Worm (Caenorhabditis elegans) whole organism, L4 larva: ENCODE data around the gene ZK899.1.
A peak's percentile ranks its signal among the peaks of the same experiment; 100 is the strongest.

Source experiments
- T20F7.1 ChIP-seq: fragments of 200-800 bp; sonication (Bioruptor generic); optimal IDR thresholded peaks from 2 replicates; lab custom pipeline; 2018; ENCODE audit warnings: mild to moderate bottlenecking, missing genetic modification characterization, missing compliant biosample characterization
- aha-1 ChIP-seq: fragments of 150-350 bp; peaks from one replicate; lab custom pipeline; 2014; ENCODE audit warnings: missing biosample characterization, missing genetic modification characterization
- ceh-20 ChIP-seq: fragments of 200-800 bp; sonication (Bioruptor generic); IDR thresholded peaks from 2 replicates; pipeline ENCODE4 v1.3.6; 2022; ENCODE audit warnings: missing genetic modification reagents, missing genetic modification characterization, missing compliant biosample characterization
- daf-12 ChIP-seq: fragments of 150-350 bp; optimal IDR thresholded peaks from 2 replicates; lab custom pipeline; 2014; ENCODE audit warnings: missing biosample characterization, missing genetic modification reagents, missing genetic modification characterization
- daf-16 ChIP-seq, 3 experiments: sonication (generic microtip); optimal IDR thresholded peaks; 2 replicates each; lab custom pipeline; 2016 to 2017; ENCODE audit warnings: missing genetic modification characterization in 3 of 3, missing genetic modification reagents in 3 of 3, mild to moderate bottlenecking in 2 of 3, missing compliant biosample characterization in 2 of 3, missing biosample characterization in 1 of 3, moderate library complexity in 1 of 3
- dmd-6 ChIP-seq: fragments of 200-800 bp; sonication (Bioruptor generic); IDR thresholded peaks from 2 replicates; pipeline ENCODE4 v1.3.6; 2022; ENCODE audit warnings: missing genetic modification reagents, missing genetic modification characterization, missing compliant biosample characterization
- dmd-8 ChIP-seq: fragments of 200-800 bp; sonication (Bioruptor generic); IDR thresholded peaks from 2 replicates; pipeline ENCODE4 v1.3.6; 2022; ENCODE audit warnings: missing genetic modification characterization, missing compliant biosample characterization
- dve-1 ChIP-seq: sonication (generic microtip); optimal IDR thresholded peaks from 2 replicates; lab custom pipeline; 2017; ENCODE audit warnings: antibody characterized with exemption, mild to moderate bottlenecking, missing genetic modification characterization, missing compliant biosample characterization; ENCODE audit not compliant: insufficient read depth
- hlh-30 ChIP-seq: sonication (generic microtip); optimal IDR thresholded peaks from 2 replicates; lab custom pipeline; 2017; ENCODE audit warnings: antibody characterized with exemption, mild to moderate bottlenecking, missing genetic modification characterization, missing compliant biosample characterization; ENCODE audit not compliant: insufficient read depth
- jun-1 ChIP-seq: fragments of 150-350 bp; optimal IDR thresholded peaks from 2 replicates; lab custom pipeline; 2014; ENCODE audit warnings: missing biosample characterization, missing genetic modification reagents, missing genetic modification characterization
- lin-38 ChIP-seq: fragments of 200-800 bp; sonication (Bioruptor generic); IDR thresholded peaks from 2 replicates; pipeline ENCODE4 v1.3.6; 2022; ENCODE audit warnings: missing genetic modification reagents, missing genetic modification characterization, missing compliant biosample characterization
- mes-2 ChIP-seq: sonication (generic microtip); optimal IDR thresholded peaks from 2 replicates; lab custom pipeline; 2016; ENCODE audit warnings: missing genotype, mild to moderate bottlenecking, missing genetic modification characterization, missing compliant biosample characterization; ENCODE audit not compliant: poor library complexity, severe bottlenecking
- nhr-102 ChIP-seq: sonication (generic microtip); optimal IDR thresholded peaks from 2 replicates; lab custom pipeline; 2016; ENCODE audit warnings: mild to moderate bottlenecking, missing genetic modification characterization, moderate library complexity, missing compliant biosample characterization
- nhr-11 ChIP-seq: fragments of 150-350 bp; optimal IDR thresholded peaks from 2 replicates; lab custom pipeline; 2014; ENCODE audit warnings: missing biosample characterization, missing genetic modification characterization
- nhr-25 ChIP-seq: sonication (generic microtip); optimal IDR thresholded peaks from 2 replicates; lab custom pipeline; 2017; ENCODE audit warnings: missing genetic modification characterization, mild to moderate bottlenecking, missing compliant biosample characterization, antibody characterized with exemption, moderate library complexity, borderline replicate concordance; ENCODE audit not compliant: insufficient read depth
- nhr-28 ChIP-seq: fragments of 150-350 bp; optimal IDR thresholded peaks from 2 replicates; lab custom pipeline; 2014; ENCODE audit warnings: missing biosample characterization, missing genetic modification characterization
- nhr-48 ChIP-seq: sonication (generic microtip); optimal IDR thresholded peaks from 2 replicates; lab custom pipeline; 2016; ENCODE audit warnings: mild to moderate bottlenecking, missing genetic modification characterization, missing compliant biosample characterization
- nhr-6 ChIP-seq: fragments of 150-350 bp; optimal IDR thresholded peaks from 2 replicates; lab custom pipeline; 2014; ENCODE audit warnings: missing biosample characterization, missing genetic modification characterization
- pha-4 ChIP-seq, 2 experiments: fragments of 150-350 bp in 1 of 2; fragments of 200-800 bp in 1 of 2; sonication (Bioruptor generic) in 1 of 2; IDR thresholded peaks in 1 of 2; optimal IDR thresholded peaks in 1 of 2; 2 replicates each; pipeline versions ENCODE4 v1.3.6 to Lab custom; 2014 to 2022; ENCODE audit warnings: missing genetic modification characterization in 2 of 2, missing genetic modification reagents in 2 of 2, missing biosample characterization in 1 of 2, missing compliant biosample characterization in 1 of 2
- php-3 ChIP-seq: fragments of 200-800 bp; sonication (Bioruptor generic); IDR thresholded peaks from 2 replicates; pipeline ENCODE4 v1.3.6; 2022; ENCODE audit warnings: missing genetic modification reagents, missing genetic modification characterization, missing compliant biosample characterization
- pqm-1 ChIP-seq: sonication (generic microtip); optimal IDR thresholded peaks from 2 replicates; lab custom pipeline; 2017; ENCODE audit warnings: missing biosample characterization, missing genetic modification characterization
- saeg-2 ChIP-seq: fragments of 200-800 bp; sonication (Bioruptor generic); IDR thresholded peaks from 2 replicates; pipeline ENCODE4 v1.3.6; 2022; ENCODE audit warnings: missing genetic modification reagents, missing genetic modification characterization, missing compliant biosample characterization
- sdz-12 ChIP-seq: fragments of 200-800 bp; sonication (Bioruptor generic); optimal IDR thresholded peaks from 2 replicates; lab custom pipeline; 2018; ENCODE audit warnings: mild to moderate bottlenecking, missing genetic modification characterization, missing compliant biosample characterization
- snpc-4 ChIP-seq: fragments of 150-350 bp; optimal IDR thresholded peaks from 2 replicates; lab custom pipeline; 2014; ENCODE audit warnings: missing biosample characterization, missing genetic modification characterization
- spr-1 ChIP-seq: sonication (generic microtip); optimal IDR thresholded peaks from 2 replicates; lab custom pipeline; 2016; ENCODE audit warnings: mild to moderate bottlenecking, missing genetic modification characterization, missing compliant biosample characterization
- unc-130 ChIP-seq: sonication (generic microtip); optimal IDR thresholded peaks from 2 replicates; lab custom pipeline; 2016; ENCODE audit warnings: missing genetic modification reagents, missing genetic modification characterization, missing compliant biosample characterization
- unc-62 ChIP-seq, 3 experiments: fragments of 150-350 bp in 1 of 3; sonication (generic microtip); optimal IDR thresholded peaks in 2 of 3; peaks in 1 of 3; 1 replicate in 1 of 3; 2 replicates in 2 of 3; lab custom pipeline; 2014 to 2017; ENCODE audit warnings: missing biosample characterization in 3 of 3, missing genetic modification characterization in 3 of 3, missing genetic modification reagents in 3 of 3, missing genotype in 1 of 3
- zfp-2 ChIP-seq: sonication (generic microtip); optimal IDR thresholded peaks from 2 replicates; lab custom pipeline; 2016; ENCODE audit warnings: mild to moderate bottlenecking, missing genetic modification characterization, missing compliant biosample characterization
- zfp-3 ChIP-seq: fragments of 200-800 bp; sonication (Bioruptor generic); conservative IDR thresholded peaks from 2 replicates; pipeline ENCODE4 v1.3.6; 2022; ENCODE audit warnings: missing genetic modification reagents, missing genetic modification characterization, missing compliant biosample characterization
- ztf-11 ChIP-seq: fragments of 150-350 bp; optimal IDR thresholded peaks from 2 replicates; lab custom pipeline; 2014; ENCODE audit warnings: missing biosample characterization, missing genetic modification characterization

Gene ZK899.1

ce11 chrX:9443871-9444270 lies 2.6 kb upstream of the ZK899.1 start:
- TF ChIP-seq sdz-12 (GFP tag; lab: Kevin White, UChicago) (no peak), mes-2 (tag; lab: Kevin White, UChicago) (no peak), saeg-2 (GFP tag; lab: Robert Waterston, UW) (no peak), nhr-48 (no peak), snpc-4 (tag; lab: Kevin White, UChicago) (no peak), nhr-102 (tag; lab: Kevin White, UChicago) (no peak), zfp-3 (GFP tag; lab: Robert Waterston, UW) (no peak), T20F7.1 (GFP tag; lab: Kevin White, UChicago) (no peak), aha-1 (tag; lab: Kevin White, UChicago) (no peak), nhr-25 (tag; lab: Kevin White, UChicago) (no peak), ztf-11 (no peak), zfp-2 (tag; lab: Kevin White, UChicago) (no peak)

- no peak for TF ChIP-seq spr-1 (tag; lab: Kevin White, UChicago)
- peak; percentile 38 for TF ChIP-seq aha-1 (tag; lab: Kevin White, UChicago)
- TF ChIP-seq unc-130 (GFP tag; lab: Kevin White, UChicago) = no peak
- no peak for TF ChIP-seq dmd-6 (GFP tag; lab: Robert Waterston, UW)
Measured at ce11 chrX:9449330-9449729, 2.9 kb downstream of the ZK899.1 start, which contains the start of gene ZK899.7. Gene ZK899.7, minus strand, starts transcription at chrX:9449430.

DNA sequence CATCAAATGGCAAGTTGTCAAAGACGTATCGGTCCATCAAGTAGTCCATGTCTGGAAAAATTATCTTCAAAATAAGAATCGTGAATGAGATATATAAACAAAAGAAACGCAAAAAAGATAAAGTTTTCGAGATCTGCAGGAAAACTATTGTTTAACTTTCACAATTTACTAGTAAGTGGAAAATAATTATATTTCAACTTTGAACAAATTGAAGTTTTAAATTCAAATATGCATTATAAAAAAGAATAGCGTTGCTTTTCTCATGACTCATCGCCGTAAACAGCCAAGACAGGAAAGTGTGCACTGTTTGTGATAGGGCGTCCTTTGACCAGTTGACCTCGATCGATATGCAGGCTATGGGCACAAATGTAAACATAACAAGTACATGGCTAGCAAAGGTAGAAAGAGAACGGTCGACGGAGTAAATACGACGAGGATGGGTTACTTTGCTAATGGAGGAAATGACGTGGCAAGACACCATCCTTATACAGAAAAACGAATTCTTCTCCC lies 5.6 kb downstream of the ZK899.1 start, which contains the start of gene ZK899.2:
Gene ZK899.2 (minus strand): TSS at position 51 of the 510 bp plus-strand sequence.
- peak; percentile 24 for TF ChIP-seq dve-1 (tag; lab: Kevin White, UChicago)
- no peak for TF ChIP-seq daf-16 (GFP tag; optimal IDR thresholded peaks at IDR 0.05; lab: Kevin White, UChicago)
- TF ChIP-seq daf-16 (tag; optimal IDR thresholded peaks at IDR 0.05; lab: Kevin White, UChicago) = peak; percentile 88
- TF ChIP-seq nhr-11 (tag; lab: Kevin White, UChicago) = no peak
- TF ChIP-seq pha-4 (GFP tag; IDR thresholded peaks at IDR 0.05; lab: Robert Waterston, UW) = no peak
- TF ChIP-seq pha-4 (tag; optimal IDR thresholded peaks at IDR 0.05; lab: Kevin White, UChicago) = peak; percentile 53
- peak; percentile 52 for TF ChIP-seq nhr-6 (tag; lab: Kevin White, UChicago)
- TF ChIP-seq ceh-20 = no peak

- TF ChIP-seq php-3 (GFP tag; lab: Robert Waterston, UW) (no peak), pqm-1 (tag; lab: Kevin White, UChicago) (peak; percentile 50), spr-1 (tag; lab: Kevin White, UChicago) (no peak), lin-38 (GFP tag; lab: Robert Waterston, UW) (no peak), nhr-6 (tag; lab: Kevin White, UChicago) (no peak), daf-12 (tag; lab: Kevin White, UChicago) (no peak), unc-62 (GFP tag; optimal IDR thresholded peaks at IDR 0.05 in 1 of 2; lab: Kevin White, UChicago) (peak in 1 of 2 experiments; percentile 2), unc-62 (tag; optimal IDR thresholded peaks at IDR 0.05; lab: Kevin White, UChicago) (no peak), jun-1 (tag; lab: Kevin White, UChicago) (no peak), dmd-6 (GFP tag; lab: Robert Waterston, UW) (peak; percentile 22; the same call in 1 of the 2 replicates), ztf-11 (no peak), nhr-28 (tag; lab: Kevin White, UChicago) (peak; percentile 9), dmd-8 (GFP tag; lab: Robert Waterston, UW) (no peak), snpc-4 (tag; lab: Kevin White, UChicago) (no peak), hlh-30 (tag; lab: Kevin White, UChicago) (no peak), aha-1 (tag; lab: Kevin White, UChicago) (no peak)
Measured at ce11 chrX:9452483-9453198, 6.2 kb downstream of the ZK899.1 start, which contains the start of gene ZK899.3. Gene ZK899.3, plus strand, starts transcription at chrX:9453148.
